Fruit fly (Drosophila melanogaster) whole organism, embryonic: ENCODE measurements around the gene Gk1.
A peak's percentile ranks its signal among the peaks of the same experiment; 100 is the strongest.

Experiments
- Adf1 ChIP-seq: fragments of 200-800 bp; sonication (Bioruptor generic); IDR thresholded peaks from 2 replicates; pipeline ENCODE4 v1.3.6; 2022; ENCODE audit warnings: missing biosample characterization, missing genetic modification characterization
- C15 ChIP-seq: fragments of 200-800 bp; sonication (Bioruptor generic); IDR thresholded peaks from 3 replicates; pipeline ENCODE4 v1.3.6; 2022; ENCODE audit warnings: missing biosample characterization, missing genetic modification characterization
- CG11085 ChIP-seq: fragments of 200-800 bp; sonication (Bioruptor generic); IDR thresholded peaks from 2 replicates; pipeline ENCODE4 v1.3.6; 2022; ENCODE audit warnings: missing biosample characterization, missing genetic modification characterization
- CG13296 ChIP-seq: fragments of 200-800 bp; sonication (Bioruptor generic); optimal IDR thresholded peaks from 3 replicates; lab custom pipeline; 2018; ENCODE audit warnings: missing biosample characterization, mild to moderate bottlenecking, missing genetic modification characterization
- CG15269 ChIP-seq: fragments of 200-800 bp; sonication (Bioruptor generic); optimal IDR thresholded peaks from 2 replicates; lab custom pipeline; 2018; ENCODE audit warnings: missing biosample characterization, mild to moderate bottlenecking, missing genetic modification characterization, moderate library complexity
- CG30403 ChIP-seq: fragments of 200-800 bp; sonication (Bioruptor generic); optimal IDR thresholded peaks from 3 replicates; lab custom pipeline; 2016; ENCODE audit warnings: missing biosample characterization, missing genetic modification characterization
- CG30431 ChIP-seq: fragments of 200-800 bp; sonication (Bioruptor generic); optimal IDR thresholded peaks from 2 replicates; lab custom pipeline; 2017; ENCODE audit warnings: missing biosample characterization, missing genetic modification characterization
- CG31365 ChIP-seq: fragments of 200-800 bp; sonication (Bioruptor generic); optimal IDR thresholded peaks from 2 replicates; lab custom pipeline; 2018; ENCODE audit warnings: missing biosample characterization, mild to moderate bottlenecking, missing genetic modification characterization
- CG3163 ChIP-seq: fragments of 200-800 bp; sonication (Bioruptor generic); optimal IDR thresholded peaks from 3 replicates; lab custom pipeline; 2016; ENCODE audit warnings: missing biosample characterization, missing genetic modification characterization
- CG3281 ChIP-seq: fragments of 200-800 bp; sonication (Bioruptor generic); optimal IDR thresholded peaks from 3 replicates; lab custom pipeline; 2017; ENCODE audit warnings: missing biosample characterization, mild to moderate bottlenecking, missing genetic modification characterization
- CG3407 ChIP-seq: fragments of 200-800 bp; sonication (Bioruptor generic); optimal IDR thresholded peaks from 2 replicates; lab custom pipeline; 2018; ENCODE audit warnings: missing biosample characterization, mild to moderate bottlenecking, missing genetic modification characterization
- CG4424 ChIP-seq: fragments of 200-800 bp; sonication (Bioruptor generic); optimal IDR thresholded peaks from 3 replicates; lab custom pipeline; 2016; ENCODE audit warnings: missing biosample characterization, missing genetic modification characterization
- CG4617 ChIP-seq: fragments of 200-800 bp; sonication (Bioruptor generic); optimal IDR thresholded peaks from 3 replicates; lab custom pipeline; 2016; ENCODE audit warnings: missing biosample characterization, missing genetic modification characterization, borderline replicate concordance
- CG7357 ChIP-seq: fragments of 200-800 bp; sonication (Bioruptor generic); IDR thresholded peaks from 3 replicates; pipeline ENCODE4 v1.3.6; 2022; ENCODE audit warnings: missing biosample characterization, missing genetic modification characterization
- CG7372 ChIP-seq: fragments of 200-800 bp; sonication (Bioruptor generic); IDR thresholded peaks from 2 replicates; pipeline ENCODE4 v1.3.6; 2022; ENCODE audit warnings: missing biosample characterization, missing genetic modification characterization
- CG7556 ChIP-seq: fragments of 200-800 bp; sonication (Bioruptor generic); optimal IDR thresholded peaks from 2 replicates; lab custom pipeline; 2017; ENCODE audit warnings: missing biosample characterization, mild to moderate bottlenecking, missing genetic modification characterization
- CG8944 ChIP-seq: fragments of 200-800 bp; sonication (Bioruptor generic); optimal IDR thresholded peaks from 3 replicates; lab custom pipeline; 2016; ENCODE audit warnings: missing biosample characterization, missing genetic modification characterization
- CoRest ChIP-seq: fragments of 200-800 bp; sonication (Bioruptor generic); optimal IDR thresholded peaks from 3 replicates; lab custom pipeline; 2018; ENCODE audit warnings: missing biosample characterization, mild to moderate bottlenecking, missing genetic modification characterization, moderate library complexity
- Gsc ChIP-seq: fragments of 200-800 bp; sonication (Bioruptor generic); IDR thresholded peaks from 2 replicates; pipeline ENCODE4 v1.3.6; 2022; ENCODE audit warnings: missing biosample characterization, missing genetic modification characterization
- Scr ChIP-seq: fragments of 200-800 bp; sonication (Bioruptor generic); IDR thresholded peaks from 2 replicates; pipeline ENCODE4 v1.3.6; 2022; ENCODE audit warnings: missing biosample characterization, missing genetic modification characterization; ENCODE audit not compliant: partially characterized antibody
- Ssrp ChIP-seq: fragments of 200-800 bp; sonication (Bioruptor generic); optimal IDR thresholded peaks from 2 replicates; lab custom pipeline; 2018; ENCODE audit warnings: missing biosample characterization, mild to moderate bottlenecking, missing genetic modification characterization, moderate library complexity
- ara ChIP-seq: fragments of 200-800 bp; sonication (Bioruptor generic); IDR thresholded peaks from 2 replicates; pipeline ENCODE4 v1.3.6; 2022; ENCODE audit warnings: missing biosample characterization, missing genetic modification characterization
- az2 ChIP-seq: fragments of 200-800 bp; sonication (Bioruptor generic); optimal IDR thresholded peaks from 3 replicates; lab custom pipeline; 2016; ENCODE audit warnings: missing biosample characterization, missing genetic modification characterization
- bowl ChIP-seq: fragments of 200-800 bp; sonication (Bioruptor generic); IDR thresholded peaks from 2 replicates; pipeline ENCODE4 v1.3.6; 2022; ENCODE audit warnings: missing biosample characterization, missing genetic modification characterization
- chif ChIP-seq, 2 experiments: fragments of 200-800 bp; sonication (Bioruptor generic); optimal IDR thresholded peaks; 3 replicates each; lab custom pipeline; 2016; ENCODE audit warnings: missing biosample characterization in 2 of 2, missing genetic modification characterization in 2 of 2
- ci ChIP-seq: fragments of 200-800 bp; sonication (Bioruptor generic); IDR thresholded peaks from 3 replicates; pipeline ENCODE4 v1.3.6; 2022; ENCODE audit warnings: missing biosample characterization, missing genetic modification characterization
- cwo ChIP-seq: fragments of 200-800 bp; sonication (Bioruptor generic); optimal IDR thresholded peaks from 3 replicates; lab custom pipeline; 2017; ENCODE audit warnings: missing biosample characterization, missing genetic modification characterization, mild to moderate bottlenecking, moderate library complexity, missing genetic modification reagents
- da ChIP-seq: fragments of 200-800 bp; sonication (Bioruptor generic); optimal IDR thresholded peaks from 2 replicates; lab custom pipeline; 2016; ENCODE audit warnings: missing biosample characterization, missing genetic modification characterization
- disco-r ChIP-seq: fragments of 200-800 bp; sonication (Bioruptor generic); optimal IDR thresholded peaks from 2 replicates; lab custom pipeline; 2016; ENCODE audit warnings: missing biosample characterization, missing genetic modification characterization
- fd102C ChIP-seq: fragments of 200-800 bp; sonication (Bioruptor generic); optimal IDR thresholded peaks from 2 replicates; lab custom pipeline; 2018; ENCODE audit warnings: missing biosample characterization, mild to moderate bottlenecking, missing genetic modification characterization, moderate library complexity
- fd3F ChIP-seq: fragments of 200-800 bp; sonication (Bioruptor generic); optimal IDR thresholded peaks from 2 replicates; lab custom pipeline; 2018; ENCODE audit warnings: missing biosample characterization, mild to moderate bottlenecking, missing genetic modification characterization, moderate library complexity
- gcm ChIP-seq: fragments of 200-800 bp; sonication (Bioruptor generic); optimal IDR thresholded peaks from 2 replicates; lab custom pipeline; 2019; ENCODE audit warnings: missing biosample characterization, mild to moderate bottlenecking, missing genetic modification characterization, moderate library complexity
- gro ChIP-seq: fragments of 200-800 bp; sonication (Bioruptor generic); optimal IDR thresholded peaks from 2 replicates; lab custom pipeline; 2016; ENCODE audit warnings: missing biosample characterization, missing genetic modification characterization
- ken ChIP-seq: fragments of 200-800 bp; sonication (Bioruptor generic); IDR thresholded peaks from 3 replicates; pipeline ENCODE4 v1.3.6; 2022; ENCODE audit warnings: missing biosample characterization, missing genetic modification characterization
- lov ChIP-seq, 2 experiments: fragments of 200-800 bp in 1 of 2; fragments of >200 bp in 1 of 2; sonication (Bioruptor generic) in 1 of 2; IDR thresholded peaks in 1 of 2; optimal IDR thresholded peaks in 1 of 2; 2 replicates in 1 of 2; 3 replicates in 1 of 2; pipeline versions ENCODE4 v1.3.6 to Lab custom; 2017 to 2022; ENCODE audit warnings: missing biosample characterization in 1 of 2, missing genetic modification characterization in 1 of 2
- maf-S ChIP-seq: fragments of 200-800 bp; sonication (Bioruptor generic); optimal IDR thresholded peaks from 2 replicates; lab custom pipeline; 2016; ENCODE audit warnings: missing biosample characterization, missing genetic modification characterization
- nmo ChIP-seq: fragments of 200-800 bp; sonication (Bioruptor generic); optimal IDR thresholded peaks from 2 replicates; lab custom pipeline; 2018; ENCODE audit warnings: missing biosample characterization, mild to moderate bottlenecking, missing genetic modification characterization, moderate library complexity
- pho ChIP-seq: fragments of 200-800 bp; sonication (Bioruptor generic); optimal IDR thresholded peaks from 2 replicates; lab custom pipeline; 2016; ENCODE audit warnings: missing biosample characterization, missing genetic modification characterization
- pzg ChIP-seq: fragments of 200-800 bp; sonication (Bioruptor generic); optimal IDR thresholded peaks from 3 replicates; lab custom pipeline; 2018; ENCODE audit warnings: missing biosample characterization, mild to moderate bottlenecking, missing genetic modification characterization, moderate library complexity
- rib ChIP-seq: fragments of 200-800 bp; sonication (Bioruptor generic); IDR thresholded peaks from 2 replicates; pipeline ENCODE4 v1.3.6; 2022; ENCODE audit warnings: missing biosample characterization, missing genetic modification characterization
- schlank ChIP-seq: fragments of 200-800 bp; sonication (Bioruptor generic); optimal IDR thresholded peaks from 2 replicates; lab custom pipeline; 2018; ENCODE audit warnings: missing biosample characterization, mild to moderate bottlenecking, missing genetic modification characterization
- seq ChIP-seq: fragments of 200-800 bp; sonication (Bioruptor generic); IDR thresholded peaks from 2 replicates; pipeline ENCODE4 v1.3.6; 2022; ENCODE audit warnings: missing biosample characterization, missing genetic modification characterization
- slou ChIP-seq: fragments of 200-800 bp; sonication (Bioruptor generic); optimal IDR thresholded peaks from 3 replicates; lab custom pipeline; 2016; ENCODE audit warnings: missing biosample characterization, missing genetic modification characterization
- sna ChIP-seq: fragments of 200-800 bp; sonication (Bioruptor generic); IDR thresholded peaks from 2 replicates; pipeline ENCODE4 v1.3.6; 2022; ENCODE audit warnings: missing biosample characterization, missing genetic modification characterization; ENCODE audit not compliant: partially characterized antibody
- tio ChIP-seq: fragments of 200-800 bp; sonication (Bioruptor generic); optimal IDR thresholded peaks from 2 replicates; lab custom pipeline; 2017; ENCODE audit warnings: missing biosample characterization, missing genetic modification characterization, inconsistent platforms
- trem ChIP-seq: fragments of 200-800 bp; optimal IDR thresholded peaks from 3 replicates; lab custom pipeline; 2019; ENCODE audit warnings: missing biosample characterization, mild to moderate bottlenecking, missing genetic modification characterization, moderate library complexity
- twi ChIP-seq: fragments of 200-800 bp; optimal IDR thresholded peaks from 2 replicates; lab custom pipeline; 2019; ENCODE audit warnings: missing biosample characterization, mild to moderate bottlenecking, missing genetic modification characterization, moderate library complexity
- yki ChIP-seq: fragments of >200 bp; optimal IDR thresholded peaks from 3 replicates; lab custom pipeline; 2018

Gk1 gene

DNA sequence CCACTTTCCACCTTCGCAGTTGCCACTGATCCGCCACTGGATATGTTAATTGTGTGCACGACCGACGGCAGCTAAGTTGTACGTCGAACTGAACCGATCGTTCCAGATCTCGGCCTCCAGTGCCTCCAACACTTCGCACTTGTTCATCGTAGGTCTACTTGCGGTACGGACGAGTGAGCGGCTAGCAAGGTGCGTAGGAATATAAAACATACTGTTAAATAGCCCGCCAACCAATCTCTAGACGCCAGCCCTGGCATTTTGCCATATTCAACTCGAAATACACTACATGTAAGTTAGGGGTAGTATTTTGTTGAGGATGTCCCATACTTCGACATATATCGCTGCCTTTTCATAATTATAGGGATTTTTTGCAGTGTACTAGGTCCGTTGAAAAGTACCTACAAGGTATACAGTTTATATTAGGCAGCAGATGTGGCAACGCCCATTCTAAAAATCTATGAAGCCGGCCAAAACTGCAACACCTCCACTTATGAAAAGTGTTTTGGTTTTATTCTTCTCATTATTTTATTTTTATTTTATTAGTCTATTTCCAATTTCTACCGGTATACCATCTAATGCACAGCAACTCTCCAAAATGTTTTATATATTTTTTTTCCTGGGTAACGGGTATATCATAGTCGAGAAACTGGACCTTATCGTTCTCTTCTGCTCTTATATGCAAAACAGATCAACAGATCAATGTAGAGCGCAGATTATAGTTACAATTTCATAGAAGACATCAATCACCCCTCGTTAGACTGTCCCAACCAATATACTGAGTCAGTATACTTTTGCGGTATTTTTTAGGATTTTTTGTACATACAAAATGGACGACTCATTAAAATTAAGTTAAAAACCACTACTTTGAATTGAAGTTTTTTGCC, 17.6 kb upstream of the Gk1 start, which contains the start of the genes pyx and CG33229 (continued):
- TF ChIP-seq disco-r: peak; percentile 75
- no peak for TF ChIP-seq lov (optimal IDR thresholded peaks at IDR 0.05; lab: Kevin White, UChicago)
- TF ChIP-seq lov (GFP tag; IDR thresholded peaks at IDR 0.05; lab: Robert Waterston, UW): no peak
- TF ChIP-seq CG13296: peak; percentile 77
- peak; percentile 76 for TF ChIP-seq slou
- TF ChIP-seq cwo: peak; percentile 72
- peak; percentile 94 for TF ChIP-seq CoRest (tag; lab: Kevin White, UChicago)
- peak; percentile 19; the same call in 1 of the 2 replicates for TF ChIP-seq sna (GFP tag; lab: Robert Waterston, UW)
- TF ChIP-seq CG30403 (GFP tag; lab: Kevin White, UChicago): peak; percentile 95
- peak; percentile 91 for TF ChIP-seq nmo
- peak; percentile 75 for TF ChIP-seq gro (GFP tag; lab: Kevin White, UChicago)
- TF ChIP-seq seq (GFP tag; lab: Robert Waterston, UW): peak; percentile 71; the same call in 1 of the 2 replicates
- TF ChIP-seq maf-S (GFP tag; lab: Kevin White, UChicago): peak; percentile 70
- TF ChIP-seq da: peak; percentile 61
- TF ChIP-seq CG31365 (tag; lab: Kevin White, UChicago): peak; percentile 17
- TF ChIP-seq CG7357: peak; percentile 77
- TF ChIP-seq CG3407 (GFP tag; lab: Kevin White, UChicago): peak; percentile 58
- no peak; the same call in 1 of the 2 replicates for TF ChIP-seq Gsc
- TF ChIP-seq yki (lab: Kevin White, UChicago): no peak
- peak; percentile 73 for TF ChIP-seq schlank (tag; lab: Kevin White, UChicago)
- 0 out of 2 replicates have a peak, but pooled peaks have one; percentile 21 for TF ChIP-seq bowl
- TF ChIP-seq Ssrp (tag; lab: Kevin White, UChicago): peak; percentile 82
- peak; percentile 33 for TF ChIP-seq trem (tag; lab: Kevin White, UChicago)
- peak; percentile 73 to 79 for TF ChIP-seq chif (GFP tag; optimal IDR thresholded peaks at IDR 0.05; lab: Kevin White, UChicago)
- TF ChIP-seq az2 (GFP tag; lab: Kevin White, UChicago): peak; percentile 87
- TF ChIP-seq pho (GFP tag; lab: Kevin White, UChicago): peak; percentile 90
- peak; percentile 66; the same call in 1 of the 3 replicates for TF ChIP-seq C15 (GFP tag; lab: Robert Waterston, UW)
- peak; percentile 90 for TF ChIP-seq tio
- peak; percentile 81 for TF ChIP-seq CG8944
- no peak for TF ChIP-seq Adf1 (GFP tag; lab: Robert Waterston, UW)
- TF ChIP-seq gcm (GFP tag; lab: Kevin White, UChicago): peak; percentile 47
- TF ChIP-seq CG3163 (GFP tag; lab: Kevin White, UChicago): peak; percentile 16
- TF ChIP-seq rib (GFP tag; lab: Robert Waterston, UW): no peak; the same call in 1 of the 2 replicates
- peak; percentile 62 for TF ChIP-seq ken (GFP tag; lab: Robert Waterston, UW)
- no peak for TF ChIP-seq fd102C (GFP tag; lab: Kevin White, UChicago)
- peak; percentile 57 for TF ChIP-seq pzg
- TF ChIP-seq CG4424 (GFP tag; lab: Kevin White, UChicago): peak; percentile 89
- peak; percentile 88 for TF ChIP-seq CG15269 (tag; lab: Kevin White, UChicago)
- peak; percentile 77 for TF ChIP-seq twi (tag; lab: Kevin White, UChicago)
- peak; percentile 58 for TF ChIP-seq ara (GFP tag; lab: Robert Waterston, UW)
- TF ChIP-seq ci (GFP tag; lab: Robert Waterston, UW): peak; percentile 64
- TF ChIP-seq CG7556: peak; percentile 76
- peak; percentile 81 for TF ChIP-seq fd3F (GFP tag; lab: Kevin White, UChicago)
- peak; percentile 19; the same call in 1 of the 2 replicates for TF ChIP-seq Scr (GFP tag; lab: Robert Waterston, UW)
- peak; percentile 70 for TF ChIP-seq CG30431 (GFP tag; lab: Kevin White, UChicago)
- TF ChIP-seq CG11085: peak; percentile 72
- peak; percentile 63 for TF ChIP-seq CG4617 (GFP tag; lab: Kevin White, UChicago)
- peak; percentile 81 for TF ChIP-seq CG3281 (GFP tag; lab: Kevin White, UChicago)
- peak; percentile 87 for TF ChIP-seq CG7372
